Worm (Caenorhabditis elegans) whole organism, L3 larva: ENCODE results near the gene sdz-23.

Source experiments
- ceh-28 ChIP-seq: fragments of 150-350 bp; optimal IDR thresholded peaks from 2 replicates; lab custom pipeline; 2014; ENCODE audit warnings: missing biosample characterization, missing genetic modification reagents, missing genetic modification characterization
- lin-39 ChIP-seq: fragments of 150-350 bp; optimal IDR thresholded peaks from 2 replicates; lab custom pipeline; 2018; ENCODE audit warnings: missing biosample characterization, missing genetic modification reagents, missing genetic modification characterization
- lsy-12 ChIP-seq: sonication (generic microtip); optimal IDR thresholded peaks from 2 replicates; lab custom pipeline; 2016; ENCODE audit warnings: mild to moderate bottlenecking, missing genetic modification characterization, missing compliant biosample characterization
- mdl-1 ChIP-seq: fragments of 150-350 bp; optimal IDR thresholded peaks from 2 replicates; lab custom pipeline; 2014; ENCODE audit warnings: missing biosample characterization, missing genetic modification characterization
- nhr-237 ChIP-seq: fragments of 150-350 bp; optimal IDR thresholded peaks from 2 replicates; lab custom pipeline; 2014; ENCODE audit warnings: missing biosample characterization, missing genetic modification characterization
- nhr-76 ChIP-seq: fragments of 150-350 bp; sonication (generic microtip); optimal IDR thresholded peaks from 5 replicates; lab custom pipeline; 2014; ENCODE audit warnings: missing biosample characterization, missing genetic modification characterization
- pha-4 ChIP-seq: fragments of 150-350 bp; optimal IDR thresholded peaks from 2 replicates; lab custom pipeline; 2014; ENCODE audit warnings: missing biosample characterization, missing genetic modification reagents, missing genetic modification characterization
- pqm-1 ChIP-seq: fragments of 150-350 bp; optimal IDR thresholded peaks from 2 replicates; lab custom pipeline; 2017; ENCODE audit warnings: missing biosample characterization, missing genetic modification characterization, inconsistent platforms
- sea-2 ChIP-seq: fragments of 150-350 bp; sonication (generic microtip); optimal IDR thresholded peaks from 4 replicates; lab custom pipeline; 2014; ENCODE audit warnings: missing biosample characterization, missing genetic modification reagents, missing genetic modification characterization
- skn-1 ChIP-seq: fragments of 150-350 bp; optimal IDR thresholded peaks from 2 replicates; lab custom pipeline; 2014; ENCODE audit warnings: missing biosample characterization, missing genetic modification characterization
- snpc-4 ChIP-seq: fragments of 150-350 bp; optimal IDR thresholded peaks from 2 replicates; lab custom pipeline; 2014; ENCODE audit warnings: missing biosample characterization, missing genetic modification characterization
- ztf-11 ChIP-seq: fragments of 150-350 bp; optimal IDR thresholded peaks from 2 replicates; lab custom pipeline; 2014; ENCODE audit warnings: missing biosample characterization, missing genetic modification characterization

- no peak for TF ChIP-seq ceh-28
- no peak for TF ChIP-seq nhr-237 (tag; lab: Kevin White, UChicago)
- no peak for TF ChIP-seq lin-39
- TF ChIP-seq mdl-1 (tag; lab: Kevin White, UChicago), result no peak
- TF ChIP-seq ztf-11 (tag; lab: Kevin White, UChicago), result no peak
- TF ChIP-seq pqm-1 (tag; lab: Kevin White, UChicago), result no peak
- TF ChIP-seq snpc-4 (tag; lab: Kevin White, UChicago), result no peak
- no peak for TF ChIP-seq sea-2 (GFP tag; lab: Kevin White, UChicago)
- TF ChIP-seq lsy-12 (tag; lab: Kevin White, UChicago), result no peak
- no peak for TF ChIP-seq nhr-76
- no peak for TF ChIP-seq skn-1
- TF ChIP-seq pha-4 (tag; lab: Kevin White, UChicago), result no peak
Observed at ce11 chrV:8067800-8068199, 31.6 kb upstream of the sdz-23 start, which contains the start of gene str-140.
